Worm (Caenorhabditis elegans): ENCODE data around the gene hst-3.2.

- no peak for TF ChIP-seq dao-5 (tag; optimal IDR thresholded peaks at IDR 0.05)
- TF ChIP-seq him-1 (tag; optimal IDR thresholded peaks at IDR 0.05) = no peak
Measured at ce11 chrX:2923888-2924287, at the start of gene hst-3.2.
